Worm (Caenorhabditis elegans) whole organism, L2 larva: Measurements from ENCODE around the gene str-151.

Source experiments
- ama-1 ChIP-seq: fragments of 150-350 bp; optimal IDR thresholded peaks from 2 replicates; lab custom pipeline; 2018; ENCODE audit warnings: inconsistent platforms
- blmp-1 ChIP-seq: sonication (generic microtip); optimal IDR thresholded peaks from 2 replicates; lab custom pipeline; 2017; ENCODE audit warnings: missing genetic modification characterization, mild to moderate bottlenecking, missing compliant biosample characterization, antibody characterized with exemption, moderate library complexity; ENCODE audit not compliant: insufficient read depth
- ceh-82 ChIP-seq: fragments of 150-350 bp; optimal IDR thresholded peaks from 2 replicates; lab custom pipeline; 2014; ENCODE audit warnings: missing biosample characterization, missing genetic modification characterization
- lin-13 ChIP-seq: fragments of 150-350 bp; optimal IDR thresholded peaks from 2 replicates; lab custom pipeline; 2014; ENCODE audit warnings: missing biosample characterization, missing genetic modification reagents, missing genetic modification characterization
- mab-5 ChIP-seq: fragments of 150-350 bp; optimal IDR thresholded peaks from 2 replicates; lab custom pipeline; 2014; ENCODE audit warnings: missing biosample characterization, missing genetic modification characterization
- mdl-1 ChIP-seq, 2 experiments: fragments of 150-350 bp in 1 of 2; sonication (generic microtip) in 1 of 2; optimal IDR thresholded peaks; 2 replicates each; lab custom pipeline; 2017; ENCODE audit warnings: missing biosample characterization in 2 of 2, missing genetic modification characterization in 2 of 2
- nhr-11 ChIP-seq: fragments of 150-350 bp; optimal IDR thresholded peaks from 2 replicates; lab custom pipeline; 2014; ENCODE audit warnings: missing biosample characterization, missing genetic modification characterization
- nhr-12 ChIP-seq: fragments of 150-350 bp; optimal IDR thresholded peaks from 2 replicates; lab custom pipeline; 2014; ENCODE audit warnings: missing biosample characterization, missing genetic modification characterization
- nhr-23 ChIP-seq: fragments of 150-350 bp; optimal IDR thresholded peaks from 2 replicates; lab custom pipeline; 2014; ENCODE audit warnings: missing biosample characterization, missing genetic modification reagents, missing genetic modification characterization
- peb-1 ChIP-seq: fragments of 150-350 bp; optimal IDR thresholded peaks from 2 replicates; lab custom pipeline; 2014; ENCODE audit warnings: missing biosample characterization, missing genetic modification characterization
- unc-39 ChIP-seq: fragments of 150-350 bp; optimal IDR thresholded peaks from 2 replicates; lab custom pipeline; 2014; ENCODE audit warnings: missing biosample characterization, missing genetic modification characterization
- unc-55 ChIP-seq: fragments of 150-350 bp; sonication (generic microtip); optimal IDR thresholded peaks from 3 replicates; lab custom pipeline; 2014; ENCODE audit warnings: missing biosample characterization, missing genetic modification reagents, missing genetic modification characterization

DNA sequence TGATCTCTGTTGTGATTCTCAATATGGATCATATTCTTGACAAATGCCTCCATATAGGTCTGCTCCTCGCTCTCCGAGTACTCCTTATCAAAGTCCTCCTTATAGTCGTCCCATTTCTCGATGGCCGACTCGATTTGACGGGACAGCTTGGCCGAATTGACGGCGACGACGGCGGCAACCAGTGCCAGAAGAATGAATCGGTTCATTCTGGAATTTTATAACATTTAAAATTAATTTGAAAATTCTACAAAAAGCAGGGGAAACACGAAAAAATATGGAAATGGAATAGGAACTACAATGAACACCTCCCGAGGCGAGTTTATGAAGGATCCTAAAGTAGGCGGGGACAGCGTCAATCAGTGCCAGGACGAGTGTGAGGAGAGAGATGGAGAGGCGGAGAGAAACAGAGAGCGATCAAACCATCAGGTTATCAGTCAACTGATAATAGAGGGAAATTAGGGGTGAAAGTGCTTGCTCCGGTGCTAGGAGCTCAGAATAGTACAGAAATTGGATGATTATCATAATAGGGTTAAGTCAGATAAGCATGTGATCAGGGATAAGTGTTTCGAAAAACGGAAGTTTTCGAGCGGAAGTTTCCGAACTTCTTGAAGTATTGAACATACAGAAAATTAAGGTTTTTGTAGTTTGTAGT, 19.3 kb downstream of the str-151 start, which contains the start of gene cpl-1:
- TF ChIP-seq blmp-1 (tag; lab: Kevin White, UChicago) (peak; percentile 9), lin-13 (no peak), peb-1 (tag; lab: Kevin White, UChicago) (no peak), nhr-11 (no peak), ceh-82 (tag; lab: Kevin White, UChicago) (no peak), nhr-12 (tag; lab: Kevin White, UChicago) (no peak), ama-1 (lab: Kevin White, UChicago) (peak; percentile 70), unc-55 (no peak), unc-39 (no peak), mab-5 (no peak), nhr-23 (tag; lab: Kevin White, UChicago) (no peak), mdl-1 (tag; optimal IDR thresholded peaks at IDR 0.05; lab: Kevin White, UChicago) (no peak)
